Fruit fly (Drosophila melanogaster) Kc167 (cell line): ENCODE measurements around the gene CG31922.

Source experiments
- Myc ChIP-seq: fragments of >200 bp; optimal IDR thresholded peaks from 2 replicates; lab custom pipeline; 2017; ENCODE audit warnings: missing external identifiers
- h ChIP-seq: fragments of >200 bp; optimal IDR thresholded peaks from 3 replicates; lab custom pipeline; 2018; ENCODE audit warnings: missing external identifiers
- insv ChIP-seq: fragments of >200 bp; optimal IDR thresholded peaks from 3 replicates; lab custom pipeline; 2018; ENCODE audit warnings: missing external identifiers
- psq ChIP-seq: fragments of >200 bp; optimal IDR thresholded peaks from 2 replicates; lab custom pipeline; 2017; ENCODE audit warnings: missing external identifiers

- TF ChIP-seq h = no peak
- TF ChIP-seq psq (lab: Kevin White, UChicago) = no peak
- TF ChIP-seq Myc (lab: Kevin White, UChicago) = no peak
- TF ChIP-seq insv (lab: Kevin White, UChicago) = no peak
Measured at dm6 chr2L:1214465-1214864, 44.5 kb downstream of the CG31922 start.
